Worm (Caenorhabditis elegans) whole organism, L3 larva: ENCODE results near the gene ZK666.11.

Experiments used
- ZK546.5 ChIP-seq: sonication (generic microtip); optimal IDR thresholded peaks from 2 replicates; lab custom pipeline; 2017; ENCODE audit warnings: missing biosample characterization, missing genetic modification characterization
- aly-2 ChIP-seq: fragments of 150-350 bp; optimal IDR thresholded peaks from 2 replicates; lab custom pipeline; 2014; ENCODE audit warnings: missing biosample characterization, missing genetic modification characterization
- ceh-28 ChIP-seq: fragments of 150-350 bp; optimal IDR thresholded peaks from 2 replicates; lab custom pipeline; 2014; ENCODE audit warnings: missing biosample characterization, missing genetic modification reagents, missing genetic modification characterization
- jun-1 ChIP-seq: fragments of 150-350 bp; optimal IDR thresholded peaks from 2 replicates; lab custom pipeline; 2014; ENCODE audit warnings: missing biosample characterization, missing genetic modification reagents, missing genetic modification characterization
- nhr-43 ChIP-seq: sonication (generic microtip); optimal IDR thresholded peaks from 2 replicates; lab custom pipeline; 2016; ENCODE audit warnings: mild to moderate bottlenecking, missing genetic modification characterization, missing compliant biosample characterization; ENCODE audit not compliant: poor library complexity, severe bottlenecking
- ztf-11 ChIP-seq: fragments of 150-350 bp; optimal IDR thresholded peaks from 2 replicates; lab custom pipeline; 2014; ENCODE audit warnings: missing biosample characterization, missing genetic modification characterization

ce11 chrII:10461207-10461606, 21.1 kb upstream of the ZK666.11 start, which contains the start of gene ZK673.5:
- TF ChIP-seq ztf-11 (tag; lab: Kevin White, UChicago) (no peak), jun-1 (tag; lab: Kevin White, UChicago) (no peak), aly-2 (tag; lab: Kevin White, UChicago) (no peak), ZK546.5 (tag; lab: Kevin White, UChicago) (no peak), ceh-28 (tag; lab: Kevin White, UChicago) (no peak), nhr-43 (tag; lab: Kevin White, UChicago) (no peak)
